Worm (Caenorhabditis elegans): Measurements from ENCODE around the gene his-37.

ce11 chrV:9503152-9503817 is 43.6 kb upstream of the his-37 start:
- TF ChIP-seq snpc-4 (tag; optimal IDR thresholded peaks at IDR 0.05) (peak; percentile 95), hmg-11 (tag; optimal IDR thresholded peaks at IDR 0.05) (peak; percentile 90), pqm-1 (tag; optimal IDR thresholded peaks at IDR 0.05) (peak; percentile 17), ama-1 (optimal IDR thresholded peaks at IDR 0.05) (peak; percentile 51), R02D3.7 (tag; optimal IDR thresholded peaks at IDR 0.05) (no peak), daf-12 (tag; optimal IDR thresholded peaks at IDR 0.05) (no peak), nhr-28 (tag; optimal IDR thresholded peaks at IDR 0.05) (no peak), sea-2 (GFP tag; optimal IDR thresholded peaks at IDR 0.05) (no peak)
